Fruit fly (Drosophila melanogaster) Kc167 (cell line): ENCODE measurements around the gene TfIIA-L.

Source experiments
- Myc ChIP-seq: fragments of >200 bp; optimal IDR thresholded peaks from 2 replicates; lab custom pipeline; 2017; ENCODE audit warnings: missing external identifiers
- Sin3A ChIP-seq: fragments of >200 bp; optimal IDR thresholded peaks from 2 replicates; lab custom pipeline; 2018; ENCODE audit warnings: missing external identifiers
- psq ChIP-seq: fragments of >200 bp; optimal IDR thresholded peaks from 2 replicates; lab custom pipeline; 2017; ENCODE audit warnings: missing external identifiers
- ttk ChIP-seq: sonication (Bioruptor generic); optimal IDR thresholded peaks from 2 replicates; lab custom pipeline; 2017; ENCODE audit warnings: missing external identifiers

dm6 chr3R:27245401-27245757, 5.5 kb upstream of the TfIIA-L start:
- TF ChIP-seq psq (lab: Kevin White, UChicago) (no peak), ttk (lab: Kevin White, UChicago) (no peak), Myc (lab: Kevin White, UChicago) (no peak), Sin3A (lab: Kevin White, UChicago) (no peak)
